Worm (Caenorhabditis elegans): Measurements from ENCODE around the gene spig-7.

spig-7 gene

DNA sequence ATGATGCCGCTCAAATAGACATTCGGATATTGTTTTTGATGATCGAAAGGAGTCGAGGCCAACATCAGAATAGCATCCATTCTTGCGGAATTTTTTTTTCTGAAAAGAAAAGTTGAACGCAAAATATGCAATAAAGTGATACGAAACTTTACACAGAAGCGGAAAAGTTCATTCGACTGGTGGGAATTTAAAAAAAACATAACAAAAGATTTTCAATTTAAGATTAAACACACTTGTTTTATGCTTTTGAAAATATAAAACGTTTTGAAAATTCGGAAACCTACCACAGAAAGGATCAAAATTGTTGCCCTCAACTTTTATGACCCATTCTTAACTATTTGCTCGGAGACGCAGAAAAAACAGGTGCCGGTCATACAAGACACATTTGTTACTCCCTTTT lies 42.4 kb downstream of the spig-7 start, which contains the start of gene K02H11.9:
TSS of gene K02H11.9 (minus strand) at position 101 of the 400 bp plus-strand sequence.
- no peak for TF ChIP-seq hmbx-1 (tag; optimal IDR thresholded peaks at IDR 0.05)
- no peak for TF ChIP-seq ceh-36 (tag; optimal IDR thresholded peaks at IDR 0.05)
- TF ChIP-seq tra-4 (tag; optimal IDR thresholded peaks at IDR 0.05) = no peak
- TF ChIP-seq F13C5.2 (tag; optimal IDR thresholded peaks at IDR 0.05) = no peak

DNA sequence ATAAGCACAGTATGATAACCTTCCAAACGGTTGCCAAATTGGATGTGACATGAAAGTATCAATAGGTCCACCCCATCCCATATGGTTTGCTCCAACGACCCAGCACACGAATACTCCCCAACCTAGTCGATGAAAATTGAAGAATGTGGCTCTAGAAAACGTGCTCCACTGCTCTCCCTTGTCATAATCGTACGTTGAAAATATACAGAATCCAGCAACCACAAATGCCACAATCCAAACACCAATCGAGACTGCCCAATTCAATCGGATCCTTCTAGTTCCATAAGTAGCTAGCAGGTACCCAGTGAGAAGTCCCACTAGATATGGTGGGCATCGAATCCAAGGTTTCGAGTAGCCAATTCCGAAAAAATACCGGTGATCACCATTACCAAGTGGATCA lies 44.3 kb downstream of the spig-7 start:
- TF ChIP-seq scrt-1 (GFP tag; IDR thresholded peaks at IDR 0.05) (no peak), pes-1 (GFP tag; IDR thresholded peaks at IDR 0.05) (no peak), hmg-4 (GFP tag; optimal IDR thresholded peaks at IDR 0.05) (no peak), tbx-11 (GFP tag; IDR thresholded peaks at IDR 0.05) (no peak), sea-1 (GFP tag; conservative IDR thresholded peaks at IDR 0.05) (no peak), ceh-13 (GFP tag; optimal IDR thresholded peaks at IDR 0.05) (no peak), B0310.2 (tag; optimal IDR thresholded peaks at IDR 0.05) (no peak), ets-7 (tag; optimal IDR thresholded peaks at IDR 0.05) (no peak)

DNA sequence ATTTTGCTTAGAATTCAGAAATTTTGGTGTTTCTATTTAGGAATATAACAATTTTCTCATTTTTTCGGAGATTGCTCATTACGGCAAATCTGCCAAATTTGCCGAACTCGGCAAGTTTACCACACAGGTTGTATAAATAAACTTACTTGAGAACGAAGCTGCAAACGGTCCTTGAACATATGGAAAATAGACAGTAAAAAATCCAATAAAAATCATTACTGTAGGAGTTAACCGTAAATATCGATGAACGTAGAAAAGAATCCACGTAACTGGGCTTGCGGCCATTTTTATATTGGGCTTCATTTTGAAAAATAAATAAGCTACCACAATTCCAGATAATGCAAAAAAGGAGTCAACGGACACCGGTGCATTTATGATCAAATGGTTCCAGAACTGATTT lies 45.7 kb downstream of the spig-7 start:
- TF ChIP-seq flt-1 (GFP tag; IDR thresholded peaks at IDR 0.05) (no peak), ama-1 (optimal IDR thresholded peaks at IDR 0.05) (no peak), ceh-36 (tag; optimal IDR thresholded peaks at IDR 0.05) (no peak)

DNA sequence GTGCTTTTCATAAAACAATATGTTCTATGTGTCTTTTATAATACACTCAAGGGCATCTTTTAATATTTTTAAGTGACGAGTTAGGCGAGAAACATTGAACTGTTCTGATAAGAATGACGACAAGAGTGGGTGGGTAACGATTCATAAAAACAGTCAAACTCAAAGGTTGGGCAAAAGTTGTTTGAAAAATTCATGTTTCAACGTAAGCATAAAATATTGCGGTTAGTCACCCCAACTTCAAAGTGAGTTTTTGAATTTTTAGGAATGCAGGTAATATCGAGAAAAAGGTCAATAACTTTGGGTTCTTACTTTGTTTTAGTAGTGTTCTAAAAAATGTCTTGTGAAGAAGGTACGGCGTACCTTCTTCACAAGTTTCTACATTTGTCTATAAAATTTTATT lies 47.2 kb downstream of the spig-7 start, which contains the start of gene oac-31:
TSS of gene oac-31 (minus strand) at position 101 of the 400 bp plus-strand sequence.
- TF ChIP-seq tra-4 (tag; optimal IDR thresholded peaks at IDR 0.05) (no peak), ama-1 (optimal IDR thresholded peaks at IDR 0.05) (no peak), F13C5.2 (tag; optimal IDR thresholded peaks at IDR 0.05) (no peak), flt-1 (GFP tag; IDR thresholded peaks at IDR 0.05) (no peak), aly-1 (tag; optimal IDR thresholded peaks at IDR 0.05) (no peak), tbx-37 (GFP tag; conservative IDR thresholded peaks at IDR 0.05) (no peak), pes-1 (GFP tag; IDR thresholded peaks at IDR 0.05) (no peak), B0310.2 (tag; optimal IDR thresholded peaks at IDR 0.05) (no peak), scrt-1 (GFP tag; IDR thresholded peaks at IDR 0.05) (no peak), sea-1 (GFP tag; conservative IDR thresholded peaks at IDR 0.05) (no peak), hmg-4 (GFP tag; optimal IDR thresholded peaks at IDR 0.05) (no peak), ceh-13 (GFP tag; optimal IDR thresholded peaks at IDR 0.05) (no peak), ets-7 (tag; optimal IDR thresholded peaks at IDR 0.05) (no peak), tbx-11 (GFP tag; IDR thresholded peaks at IDR 0.05) (no peak), hmbx-1 (tag; optimal IDR thresholded peaks at IDR 0.05) (no peak), ceh-36 (tag; optimal IDR thresholded peaks at IDR 0.05) (no peak), hnd-1 (tag; optimal IDR thresholded peaks at IDR 0.05) (no peak)

All from whole organism, early embryonic.